Fruit fly (Drosophila melanogaster) whole organism, embryonic: Measurements from ENCODE around the gene Vha36-3.

Experiments used
- Abd-B ChIP-seq: fragments of 200-800 bp; sonication (Bioruptor generic); optimal IDR thresholded peaks from 2 replicates; lab custom pipeline; 2018; ENCODE audit warnings: missing biosample characterization, mild to moderate bottlenecking, missing genetic modification characterization, moderate library complexity
- Asciz ChIP-seq: fragments of 200-800 bp; sonication (Bioruptor generic); optimal IDR thresholded peaks from 2 replicates; lab custom pipeline; 2017; ENCODE audit warnings: missing biosample characterization, mild to moderate bottlenecking, missing genetic modification characterization, missing genetic modification reagents
- CG10959 ChIP-seq: fragments of 200-800 bp; sonication (Bioruptor generic); IDR thresholded peaks from 2 replicates; pipeline ENCODE4 v1.3.6; 2022; ENCODE audit warnings: missing biosample characterization, missing genetic modification characterization
- CG11398 ChIP-seq: fragments of 200-800 bp; sonication (Bioruptor generic); optimal IDR thresholded peaks from 2 replicates; lab custom pipeline; 2016; ENCODE audit warnings: missing biosample characterization, missing genetic modification characterization
- CG14050 ChIP-seq: fragments of 200-800 bp; sonication (Bioruptor generic); IDR thresholded peaks from 3 replicates; pipeline ENCODE4 v1.3.6; 2022; ENCODE audit warnings: missing biosample characterization, missing genetic modification characterization
- CG14965 ChIP-seq: fragments of 200-800 bp; sonication (Bioruptor generic); optimal IDR thresholded peaks from 2 replicates; lab custom pipeline; 2016; ENCODE audit warnings: missing biosample characterization, missing genetic modification characterization, borderline replicate concordance
- CG17328 ChIP-seq: fragments of 200-800 bp; sonication (Bioruptor generic); IDR thresholded peaks from 2 replicates; pipeline ENCODE4 v1.3.6; 2022; ENCODE audit warnings: missing biosample characterization, missing genetic modification characterization
- CG17361 ChIP-seq: fragments of 200-800 bp; sonication (Bioruptor generic); IDR thresholded peaks from 3 replicates; pipeline ENCODE4 v1.3.6; 2022; ENCODE audit warnings: missing biosample characterization, missing genetic modification characterization
- CG18262 ChIP-seq: fragments of 200-800 bp; optimal IDR thresholded peaks from 3 replicates; lab custom pipeline; 2019; ENCODE audit warnings: missing biosample characterization, mild to moderate bottlenecking, missing genetic modification characterization, moderate library complexity
- CG2889 ChIP-seq: fragments of 200-800 bp; sonication (Bioruptor generic); IDR thresholded peaks from 3 replicates; pipeline ENCODE4 v1.3.6; 2022; ENCODE audit warnings: missing biosample characterization, missing genetic modification characterization
- CG3065 ChIP-seq: fragments of 200-800 bp; sonication (Bioruptor generic); optimal IDR thresholded peaks from 2 replicates; lab custom pipeline; 2016; ENCODE audit warnings: missing biosample characterization, missing genetic modification characterization
- CG31224 ChIP-seq: fragments of 200-800 bp; sonication (Bioruptor generic); IDR thresholded peaks from 2 replicates; pipeline ENCODE4 v1.3.6; 2022; ENCODE audit warnings: missing biosample characterization, missing genetic modification characterization
- CG31388 ChIP-seq: fragments of 200-800 bp; sonication (Bioruptor generic); optimal IDR thresholded peaks from 2 replicates; lab custom pipeline; 2016; ENCODE audit warnings: missing biosample characterization, missing genetic modification characterization
- CG31441 ChIP-seq: fragments of 200-800 bp; sonication (Bioruptor generic); IDR thresholded peaks from 2 replicates; pipeline ENCODE4 v1.3.6; 2022; ENCODE audit warnings: missing biosample characterization, missing genetic modification characterization
- CG34422 ChIP-seq: fragments of 200-800 bp; sonication (Bioruptor generic); IDR thresholded peaks from 3 replicates; pipeline ENCODE4 v1.3.6; 2022; ENCODE audit warnings: missing biosample characterization, missing genetic modification characterization
- CG3995 ChIP-seq: fragments of 200-800 bp; sonication (Bioruptor generic); optimal IDR thresholded peaks from 3 replicates; lab custom pipeline; 2016; ENCODE audit warnings: missing biosample characterization, missing genetic modification characterization
- CG6689 ChIP-seq: fragments of 200-800 bp; sonication (Bioruptor generic); IDR thresholded peaks from 2 replicates; pipeline ENCODE4 v1.3.6; 2022; ENCODE audit warnings: missing biosample characterization, missing genetic modification characterization
- CG7556 ChIP-seq: fragments of 200-800 bp; sonication (Bioruptor generic); optimal IDR thresholded peaks from 2 replicates; lab custom pipeline; 2017; ENCODE audit warnings: missing biosample characterization, mild to moderate bottlenecking, missing genetic modification characterization
- CG9215 ChIP-seq: fragments of 200-800 bp; sonication (Bioruptor generic); IDR thresholded peaks from 2 replicates; pipeline ENCODE4 v1.3.6; 2022; ENCODE audit warnings: missing biosample characterization, missing genetic modification characterization
- CG9437 ChIP-seq: fragments of 200-800 bp; sonication (Bioruptor generic); optimal IDR thresholded peaks from 2 replicates; lab custom pipeline; 2018; ENCODE audit warnings: missing biosample characterization, mild to moderate bottlenecking, missing genetic modification characterization
- Chrac-16 ChIP-seq: fragments of 200-800 bp; sonication (Bioruptor generic); optimal IDR thresholded peaks from 3 replicates; lab custom pipeline; 2016; ENCODE audit warnings: missing biosample characterization, missing genetic modification characterization
- Dip2 ChIP-seq: fragments of 200-800 bp; sonication (Bioruptor generic); IDR thresholded peaks from 2 replicates; pipeline ENCODE4 v1.3.6; 2022; ENCODE audit warnings: missing biosample characterization, missing genetic modification characterization
- Drgx ChIP-seq: fragments of 200-800 bp; sonication (Bioruptor generic); IDR thresholded peaks from 2 replicates; pipeline ENCODE4 v1.3.6; 2022; ENCODE audit warnings: missing biosample characterization, missing genetic modification characterization
- Hr39 ChIP-seq: fragments of >200 bp; optimal IDR thresholded peaks from 2 replicates; lab custom pipeline; 2017
- Lim3 ChIP-seq: fragments of 200-800 bp; sonication (Bioruptor generic); IDR thresholded peaks from 2 replicates; pipeline ENCODE4 v1.3.6; 2022; ENCODE audit warnings: missing biosample characterization, missing genetic modification characterization
- Mad ChIP-seq: fragments of 200-800 bp; sonication (Bioruptor generic); optimal IDR thresholded peaks from 2 replicates; lab custom pipeline; 2016; ENCODE audit warnings: missing biosample characterization, missing genetic modification characterization
- Mrtf ChIP-seq: fragments of 200-800 bp; sonication (Bioruptor generic); IDR thresholded peaks from 3 replicates; pipeline ENCODE4 v1.3.6; 2022; ENCODE audit warnings: missing biosample characterization, missing genetic modification characterization
- NfI ChIP-seq: fragments of 200-800 bp; sonication (Bioruptor generic); optimal IDR thresholded peaks from 3 replicates; lab custom pipeline; 2018; ENCODE audit warnings: missing biosample characterization, mild to moderate bottlenecking, missing genetic modification characterization, moderate library complexity
- Sox102F ChIP-seq: fragments of 200-800 bp; sonication (Bioruptor generic); optimal IDR thresholded peaks from 2 replicates; lab custom pipeline; 2018; ENCODE audit warnings: missing biosample characterization, mild to moderate bottlenecking, missing genetic modification characterization, moderate library complexity
- Ssrp ChIP-seq: fragments of 200-800 bp; sonication (Bioruptor generic); optimal IDR thresholded peaks from 2 replicates; lab custom pipeline; 2018; ENCODE audit warnings: missing biosample characterization, mild to moderate bottlenecking, missing genetic modification characterization, moderate library complexity
- dm ChIP-seq: fragments of 200-800 bp; sonication (Bioruptor generic); optimal IDR thresholded peaks from 3 replicates; lab custom pipeline; 2016; ENCODE audit warnings: missing biosample characterization, missing genetic modification characterization
- dmrt11E ChIP-seq: fragments of 200-800 bp; sonication (Bioruptor generic); optimal IDR thresholded peaks from 3 replicates; lab custom pipeline; 2018; ENCODE audit warnings: missing biosample characterization, mild to moderate bottlenecking, missing genetic modification characterization, moderate library complexity
- exex ChIP-seq: fragments of 200-800 bp; sonication (Bioruptor generic); optimal IDR thresholded peaks from 4 replicates; lab custom pipeline; 2018; ENCODE audit warnings: missing biosample characterization, mild to moderate bottlenecking, missing genetic modification characterization, moderate library complexity
- klu ChIP-seq: fragments of 200-800 bp; sonication (Bioruptor generic); IDR thresholded peaks from 2 replicates; pipeline ENCODE4 v1.3.6; 2022; ENCODE audit warnings: missing biosample characterization, missing genetic modification characterization
- kni ChIP-seq: fragments of 200-800 bp; sonication (Bioruptor generic); optimal IDR thresholded peaks from 3 replicates; lab custom pipeline; 2017; ENCODE audit warnings: mild to moderate bottlenecking, missing biosample characterization, missing genetic modification reagents, missing genetic modification characterization
- nmo ChIP-seq: fragments of 200-800 bp; sonication (Bioruptor generic); optimal IDR thresholded peaks from 2 replicates; lab custom pipeline; 2018; ENCODE audit warnings: missing biosample characterization, mild to moderate bottlenecking, missing genetic modification characterization, moderate library complexity
- odd ChIP-seq: fragments of 200-800 bp; sonication (Bioruptor generic); optimal IDR thresholded peaks from 2 replicates; lab custom pipeline; 2017; ENCODE audit warnings: missing biosample characterization, mild to moderate bottlenecking, missing genetic modification characterization
- p53 ChIP-seq: fragments of 200-800 bp; sonication (Bioruptor generic); optimal IDR thresholded peaks from 2 replicates; lab custom pipeline; 2016; ENCODE audit warnings: missing biosample characterization, missing genetic modification characterization
- pfk ChIP-seq: fragments of 200-800 bp; sonication (Bioruptor generic); optimal IDR thresholded peaks from 2 replicates; lab custom pipeline; 2018; ENCODE audit warnings: missing biosample characterization, mild to moderate bottlenecking, missing genetic modification characterization, moderate library complexity
- prd ChIP-seq, 3 experiments: fragments of >200 bp in 2 of 3; fragments of 200-800 bp in 1 of 3; sonication (Bioruptor generic) in 1 of 3; optimal IDR thresholded peaks in 2 of 3; IDR thresholded peaks in 1 of 3; 2 replicates in 2 of 3; 3 replicates in 1 of 3; pipeline versions ENCODE4 v1.3.6 to Lab custom; 2017 to 2022; ENCODE audit warnings: missing biosample characterization in 1 of 3, missing genetic modification characterization in 1 of 3
- pros ChIP-seq: fragments of 200-800 bp; sonication (Bioruptor generic); optimal IDR thresholded peaks from 3 replicates; lab custom pipeline; 2019; ENCODE audit warnings: missing biosample characterization, mild to moderate bottlenecking, missing genetic modification characterization, moderate library complexity
- rib ChIP-seq: fragments of 200-800 bp; sonication (Bioruptor generic); IDR thresholded peaks from 2 replicates; pipeline ENCODE4 v1.3.6; 2022; ENCODE audit warnings: missing biosample characterization, missing genetic modification characterization
- row ChIP-seq: fragments of 200-800 bp; sonication (Bioruptor generic); IDR thresholded peaks from 3 replicates; pipeline ENCODE4 v1.3.6; 2022; ENCODE audit warnings: missing biosample characterization, missing genetic modification characterization
- salm ChIP-seq: fragments of 200-800 bp; sonication (Bioruptor generic); optimal IDR thresholded peaks from 2 replicates; lab custom pipeline; 2018; ENCODE audit warnings: missing biosample characterization, mild to moderate bottlenecking, missing genetic modification characterization
- sc ChIP-seq, 3 experiments: fragments of >200 bp in 2 of 3; fragments of 200-800 bp in 1 of 3; sonication (Bioruptor generic) in 1 of 3; optimal IDR thresholded peaks; 2 replicates in 2 of 3; 3 replicates in 1 of 3; lab custom pipeline; 2017; ENCODE audit warnings: mild to moderate bottlenecking in 1 of 3, missing biosample characterization in 1 of 3, missing genetic modification characterization in 1 of 3, missing genetic modification reagents in 1 of 3
- seq ChIP-seq: fragments of 200-800 bp; sonication (Bioruptor generic); IDR thresholded peaks from 2 replicates; pipeline ENCODE4 v1.3.6; 2022; ENCODE audit warnings: missing biosample characterization, missing genetic modification characterization
- slou ChIP-seq: fragments of 200-800 bp; sonication (Bioruptor generic); optimal IDR thresholded peaks from 3 replicates; lab custom pipeline; 2016; ENCODE audit warnings: missing biosample characterization, missing genetic modification characterization
- unc-4 ChIP-seq: fragments of 200-800 bp; sonication (Bioruptor generic); IDR thresholded peaks from 2 replicates; pipeline ENCODE4 v1.3.6; 2022; ENCODE audit warnings: missing biosample characterization, missing genetic modification characterization; ENCODE audit not compliant: partially characterized antibody
- zen ChIP-seq: fragments of 200-800 bp; sonication (Bioruptor generic); optimal IDR thresholded peaks from 3 replicates; lab custom pipeline; 2018; ENCODE audit warnings: missing biosample characterization, mild to moderate bottlenecking, missing genetic modification characterization, moderate library complexity

Vha36-3 gene

dm6 chrX:2581793-2582503 is 1.6 kb upstream of the Vha36-3 start (continued):
- no peak for TF ChIP-seq prd (optimal IDR thresholded peaks at IDR 0.05; lab: Kevin White, UChicago)
- peak; percentile 86 for TF ChIP-seq prd (GFP tag; IDR thresholded peaks at IDR 0.05; lab: Robert Waterston, UW)
- TF ChIP-seq CG17361 (GFP tag; lab: Robert Waterston, UW), result peak; percentile 65; the same call in 2 of the 3 replicates
- peak; percentile 22 for TF ChIP-seq odd
- peak; percentile 67 for TF ChIP-seq CG31441 (GFP tag; lab: Robert Waterston, UW)
- no peak for TF ChIP-seq CG10959
- TF ChIP-seq p53 (GFP tag; lab: Kevin White, UChicago), result peak; percentile 45
- peak; percentile 32 for TF ChIP-seq Asciz (GFP tag; lab: Kevin White, UChicago)
- peak; percentile 76; the same call in 1 of the 3 replicates for TF ChIP-seq CG2889 (GFP tag; lab: Robert Waterston, UW)
- peak; percentile 72; the same call in 2 of the 3 replicates for TF ChIP-seq Mrtf (GFP tag; lab: Robert Waterston, UW)
- TF ChIP-seq slou (GFP tag; lab: Kevin White, UChicago), result peak; percentile 53
- peak; percentile 73 for TF ChIP-seq Sox102F (GFP tag; lab: Kevin White, UChicago)
- no peak for TF ChIP-seq pros (GFP tag; lab: Kevin White, UChicago)
- TF ChIP-seq CG9437 (GFP tag; lab: Kevin White, UChicago), result peak; percentile 32
- TF ChIP-seq pfk, result no peak
- peak; percentile 67 for TF ChIP-seq CG14050 (GFP tag; lab: Robert Waterston, UW)
- no peak for TF ChIP-seq Hr39 (lab: Kevin White, UChicago)
- TF ChIP-seq CG3065 (GFP tag; lab: Kevin White, UChicago), result no peak
- TF ChIP-seq CG9215, result peak; percentile 69
- peak; percentile 78 for TF ChIP-seq CG17328 (GFP tag; lab: Robert Waterston, UW)
- TF ChIP-seq zen, result no peak
- TF ChIP-seq kni, result no peak
- TF ChIP-seq Abd-B (GFP tag; lab: Kevin White, UChicago), result peak; percentile 50
- peak; percentile 48 for TF ChIP-seq nmo (GFP tag; lab: Kevin White, UChicago)
- TF ChIP-seq NfI (GFP tag; lab: Kevin White, UChicago), result peak; percentile 74
- peak; percentile 45 for TF ChIP-seq CG14965 (GFP tag; lab: Kevin White, UChicago)
- TF ChIP-seq sc (optimal IDR thresholded peaks at IDR 0.05; lab: Kevin White, UChicago), result no peak
- no peak for TF ChIP-seq sc (GFP tag; optimal IDR thresholded peaks at IDR 0.05; lab: Kevin White, UChicago)
- peak; percentile 68 for TF ChIP-seq klu
- TF ChIP-seq seq (GFP tag; lab: Robert Waterston, UW), result peak; percentile 80
- TF ChIP-seq Dip2 (GFP tag; lab: Robert Waterston, UW), result no peak
- peak; percentile 38 for TF ChIP-seq CG31388
- TF ChIP-seq dm (GFP tag; lab: Kevin White, UChicago), result peak; percentile 44
- peak; percentile 84 for TF ChIP-seq CG7556 (GFP tag; lab: Kevin White, UChicago)
- peak; percentile 63 for TF ChIP-seq Drgx (GFP tag; lab: Robert Waterston, UW)
- no peak for TF ChIP-seq dmrt11E (tag; lab: Kevin White, UChicago)
- peak; percentile 34 for TF ChIP-seq Ssrp (tag; lab: Kevin White, UChicago)
- TF ChIP-seq CG3995, result peak; percentile 8
- TF ChIP-seq CG31224 (GFP tag; lab: Robert Waterston, UW), result peak; percentile 74
- TF ChIP-seq unc-4 (GFP tag; lab: Robert Waterston, UW), result no peak
- TF ChIP-seq exex (tag; lab: Kevin White, UChicago), result peak; percentile 32
- TF ChIP-seq Mad, result peak; percentile 46
- peak; percentile 71 for TF ChIP-seq CG6689 (GFP tag; lab: Robert Waterston, UW)
- peak; percentile 60 for TF ChIP-seq Chrac-16 (GFP tag; lab: Kevin White, UChicago)
- TF ChIP-seq CG34422 (GFP tag; lab: Robert Waterston, UW), result peak; percentile 75; the same call in 2 of the 3 replicates
- peak; percentile 40 for TF ChIP-seq CG18262 (tag; lab: Kevin White, UChicago)
- peak; percentile 85 for TF ChIP-seq row (GFP tag; lab: Robert Waterston, UW)
- peak; percentile 43; the same call in 1 of the 2 replicates for TF ChIP-seq rib (GFP tag; lab: Robert Waterston, UW)
- TF ChIP-seq salm (tag; lab: Kevin White, UChicago), result no peak
- 0 out of 2 replicates have a peak, but pooled peaks have one; percentile 18 for TF ChIP-seq Lim3 (GFP tag; lab: Robert Waterston, UW)
- peak; percentile 52 for TF ChIP-seq CG11398 (GFP tag; lab: Kevin White, UChicago)
